Worm (Caenorhabditis elegans) whole organism, midembryonic: ENCODE data around the gene srg-21.

Experiments
- T22C8.4 ChIP-seq: fragments of 200-800 bp; sonication (Bioruptor generic); IDR thresholded peaks from 2 replicates; pipeline ENCODE4 v1.3.6; 2022; ENCODE audit warnings: missing genetic modification characterization, missing compliant biosample characterization
- cog-1 ChIP-seq: sonication (generic microtip); optimal IDR thresholded peaks from 2 replicates; lab custom pipeline; 2016; ENCODE audit warnings: missing genetic modification characterization, missing compliant biosample characterization
- flt-1 ChIP-seq: fragments of 200-800 bp; sonication (Bioruptor generic); IDR thresholded peaks from 2 replicates; pipeline ENCODE4 v1.3.6; 2022; ENCODE audit warnings: missing genetic modification characterization, missing compliant biosample characterization
- klf-2 ChIP-seq: fragments of 200-800 bp; sonication (Bioruptor generic); conservative IDR thresholded peaks from 2 replicates; pipeline ENCODE4 v1.3.6; 2022; ENCODE audit warnings: missing genetic modification reagents, missing genetic modification characterization, missing compliant biosample characterization
- med-1 ChIP-seq: sonication (generic microtip); optimal IDR thresholded peaks from 2 replicates; lab custom pipeline; 2017; ENCODE audit warnings: missing genetic modification characterization, mild to moderate bottlenecking, missing compliant biosample characterization, antibody characterized with exemption, missing genetic modification reagents; ENCODE audit not compliant: insufficient read depth
- ref-1 ChIP-seq: fragments of 200-800 bp; sonication (Bioruptor generic); conservative IDR thresholded peaks from 2 replicates; pipeline ENCODE4 v1.3.6; 2022; ENCODE audit warnings: missing genetic modification reagents, missing genetic modification characterization, missing compliant biosample characterization
- tab-1 ChIP-seq: fragments of 200-800 bp; sonication (Bioruptor generic); IDR thresholded peaks from 2 replicates; pipeline ENCODE4 v1.3.6; 2022; ENCODE audit warnings: missing genetic modification characterization, missing compliant biosample characterization
- ztf-23 ChIP-seq: fragments of 200-800 bp; sonication (Bioruptor generic); IDR thresholded peaks from 2 replicates; pipeline ENCODE4 v1.3.6; 2022; ENCODE audit warnings: missing genetic modification reagents, missing genetic modification characterization, missing compliant biosample characterization
- ztf-29 ChIP-seq: fragments of 200-800 bp; sonication (Bioruptor generic); IDR thresholded peaks from 2 replicates; pipeline ENCODE4 v1.3.6; 2022; ENCODE audit warnings: missing genetic modification reagents, missing genetic modification characterization, missing compliant biosample characterization

ce11 chrII:3056266-3056872 is 34.8 kb downstream of the srg-21 start, which contains the start of gene lin-8:
- TF ChIP-seq ztf-23 (GFP tag; lab: Robert Waterston, UW) (no peak), flt-1 (GFP tag; lab: Robert Waterston, UW) (no peak), ref-1 (no peak), tab-1 (GFP tag; lab: Robert Waterston, UW) (no peak), cog-1 (tag; lab: Kevin White, UChicago) (no peak), ztf-29 (GFP tag; lab: Robert Waterston, UW) (no peak), T22C8.4 (GFP tag; lab: Robert Waterston, UW) (no peak), klf-2 (no peak), med-1 (GFP tag; lab: Kevin White, UChicago) (no peak)
